Worm (Caenorhabditis elegans) whole organism, L1 larva: ENCODE measurements around the gene idpb-5.

ENCODE experiments used
- aly-2 ChIP-seq: fragments of 150-350 bp; optimal IDR thresholded peaks from 2 replicates; lab custom pipeline; 2014; ENCODE audit warnings: missing biosample characterization, missing genetic modification characterization
- ama-1 ChIP-seq: fragments of 150-350 bp; optimal IDR thresholded peaks from 2 replicates; lab custom pipeline; 2014
- fkh-10 ChIP-seq: sonication (generic microtip); optimal IDR thresholded peaks from 2 replicates; lab custom pipeline; 2017; ENCODE audit warnings: missing biosample characterization, missing genetic modification reagents, missing genetic modification characterization
- lin-39 ChIP-seq: fragments of 150-350 bp; optimal IDR thresholded peaks from 2 replicates; lab custom pipeline; 2014; ENCODE audit warnings: missing biosample characterization, missing genetic modification reagents, missing genetic modification characterization
- nhr-77 ChIP-seq: fragments of 150-350 bp; optimal IDR thresholded peaks from 2 replicates; lab custom pipeline; 2014; ENCODE audit warnings: missing biosample characterization, missing genetic modification characterization
- pag-3 ChIP-seq: sonication (generic microtip); optimal IDR thresholded peaks from 2 replicates; lab custom pipeline; 2017; ENCODE audit warnings: missing genetic modification characterization, mild to moderate bottlenecking, missing compliant biosample characterization, antibody characterized with exemption, borderline replicate concordance; ENCODE audit not compliant: insufficient read depth
- skn-1 ChIP-seq: fragments of 150-350 bp; optimal IDR thresholded peaks from 2 replicates; lab custom pipeline; 2014; ENCODE audit warnings: missing biosample characterization, missing genetic modification characterization
- snpc-4 ChIP-seq: fragments of 150-350 bp; optimal IDR thresholded peaks from 2 replicates; lab custom pipeline; 2014; ENCODE audit warnings: missing biosample characterization, missing genetic modification characterization
- unc-62 ChIP-seq: fragments of 150-350 bp; optimal IDR thresholded peaks from 2 replicates; lab custom pipeline; 2014; ENCODE audit warnings: missing biosample characterization, missing genetic modification reagents, missing genetic modification characterization
- zag-1 ChIP-seq: fragments of 150-350 bp; optimal IDR thresholded peaks from 2 replicates; lab custom pipeline; 2014; ENCODE audit warnings: missing biosample characterization, missing genetic modification characterization
- ztf-11 ChIP-seq, 2 experiments: sonication (generic microtip); optimal IDR thresholded peaks; 2 replicates each; lab custom pipeline; 2016 to 2017; ENCODE audit warnings: missing genetic modification characterization in 2 of 2, missing biosample characterization in 1 of 2, missing compliant biosample characterization in 1 of 2

- no peak for TF ChIP-seq zag-1
- TF ChIP-seq fkh-10 (GFP tag; lab: Kevin White, UChicago), result no peak
- no peak for TF ChIP-seq ztf-11 (tag; optimal IDR thresholded peaks at IDR 0.05; lab: Kevin White, UChicago)
- TF ChIP-seq snpc-4 (tag; lab: Kevin White, UChicago), result no peak
- TF ChIP-seq nhr-77 (tag; lab: Kevin White, UChicago), result no peak
- no peak for TF ChIP-seq ama-1 (lab: Kevin White, UChicago)
- TF ChIP-seq pag-3 (tag; lab: Kevin White, UChicago), result no peak
- TF ChIP-seq lin-39, result no peak
- TF ChIP-seq aly-2 (tag; lab: Kevin White, UChicago), result no peak
- TF ChIP-seq unc-62 (GFP tag; lab: Kevin White, UChicago), result no peak
- TF ChIP-seq skn-1, result no peak
These were observed 10.0 kb upstream of the idpb-5 start, which contains the start of gene col-158 for ce11 chrV:11829282-11829681.
